Worm (Caenorhabditis elegans) whole organism, L3 larva: Measurements from ENCODE around the gene prmt-5.

Experiments used
- ZK546.5 ChIP-seq: sonication (generic microtip); optimal IDR thresholded peaks from 2 replicates; lab custom pipeline; 2017; ENCODE audit warnings: missing biosample characterization, missing genetic modification characterization
- ama-1 ChIP-seq: fragments of 150-350 bp; optimal IDR thresholded peaks from 2 replicates; lab custom pipeline; 2018
- ceh-28 ChIP-seq: fragments of 150-350 bp; optimal IDR thresholded peaks from 2 replicates; lab custom pipeline; 2014; ENCODE audit warnings: missing biosample characterization, missing genetic modification reagents, missing genetic modification characterization
- ceh-82 ChIP-seq: fragments of 150-350 bp; optimal IDR thresholded peaks from 2 replicates; lab custom pipeline; 2014; ENCODE audit warnings: missing biosample characterization, missing genetic modification characterization
- daf-12 ChIP-seq: fragments of 150-350 bp; optimal IDR thresholded peaks from 2 replicates; lab custom pipeline; 2014; ENCODE audit warnings: missing biosample characterization, missing genetic modification reagents, missing genetic modification characterization
- egl-27 ChIP-seq: sonication (generic microtip); optimal IDR thresholded peaks from 4 replicates; lab custom pipeline; 2017; ENCODE audit warnings: missing biosample characterization, missing genetic modification reagents, missing genetic modification characterization
- egl-5 ChIP-seq: fragments of 150-350 bp; optimal IDR thresholded peaks from 2 replicates; lab custom pipeline; 2017; ENCODE audit warnings: missing biosample characterization, missing genetic modification reagents, missing genetic modification characterization, inconsistent platforms
- elt-1 ChIP-seq: fragments of 150-350 bp; optimal IDR thresholded peaks from 2 replicates; lab custom pipeline; 2014; ENCODE audit warnings: missing biosample characterization, missing genetic modification characterization
- elt-2 ChIP-seq: sonication (generic microtip); optimal IDR thresholded peaks from 2 replicates; lab custom pipeline; 2016; ENCODE audit warnings: missing genetic modification reagents, mild to moderate bottlenecking, missing genetic modification characterization, missing compliant biosample characterization
- fkh-10 ChIP-seq: sonication (generic microtip); optimal IDR thresholded peaks from 2 replicates; lab custom pipeline; 2017; ENCODE audit warnings: missing biosample characterization, missing genetic modification reagents, missing genetic modification characterization
- fkh-2 ChIP-seq: fragments of 150-350 bp; optimal IDR thresholded peaks from 2 replicates; lab custom pipeline; 2014; ENCODE audit warnings: missing biosample characterization, missing genetic modification reagents, missing genetic modification characterization
- fos-1 ChIP-seq: fragments of 150-350 bp; optimal IDR thresholded peaks from 2 replicates; lab custom pipeline; 2014; ENCODE audit warnings: missing biosample characterization, missing genetic modification characterization
- hmg-11 ChIP-seq: sonication (generic microtip); optimal IDR thresholded peaks from 2 replicates; lab custom pipeline; 2016; ENCODE audit warnings: missing genetic modification characterization, missing compliant biosample characterization
- jun-1 ChIP-seq: fragments of 150-350 bp; optimal IDR thresholded peaks from 2 replicates; lab custom pipeline; 2014; ENCODE audit warnings: missing biosample characterization, missing genetic modification reagents, missing genetic modification characterization
- lin-39 ChIP-seq: fragments of 150-350 bp; optimal IDR thresholded peaks from 2 replicates; lab custom pipeline; 2018; ENCODE audit warnings: missing biosample characterization, missing genetic modification reagents, missing genetic modification characterization
- lsy-12 ChIP-seq: sonication (generic microtip); optimal IDR thresholded peaks from 2 replicates; lab custom pipeline; 2016; ENCODE audit warnings: mild to moderate bottlenecking, missing genetic modification characterization, missing compliant biosample characterization
- mdl-1 ChIP-seq: fragments of 150-350 bp; optimal IDR thresholded peaks from 2 replicates; lab custom pipeline; 2014; ENCODE audit warnings: missing biosample characterization, missing genetic modification characterization
- mml-1 ChIP-seq: fragments of 150-350 bp; sonication (generic microtip); optimal IDR thresholded peaks from 3 replicates; lab custom pipeline; 2014; ENCODE audit warnings: missing biosample characterization, missing genetic modification characterization
- nfya-1 ChIP-seq: sonication (generic microtip); optimal IDR thresholded peaks from 2 replicates; lab custom pipeline; 2017; ENCODE audit warnings: missing genetic modification characterization, mild to moderate bottlenecking, missing compliant biosample characterization, antibody characterized with exemption, moderate library complexity; ENCODE audit not compliant: insufficient read depth
- nhr-237 ChIP-seq: fragments of 150-350 bp; optimal IDR thresholded peaks from 2 replicates; lab custom pipeline; 2014; ENCODE audit warnings: missing biosample characterization, missing genetic modification characterization
- nhr-28 ChIP-seq: fragments of 150-350 bp; optimal IDR thresholded peaks from 2 replicates; lab custom pipeline; 2014; ENCODE audit warnings: missing biosample characterization, missing genetic modification characterization
- nhr-67 ChIP-seq: fragments of 150-350 bp; optimal IDR thresholded peaks from 2 replicates; lab custom pipeline; 2014; ENCODE audit warnings: missing biosample characterization, missing genetic modification characterization
- nhr-77 ChIP-seq: fragments of 150-350 bp; optimal IDR thresholded peaks from 2 replicates; lab custom pipeline; 2014; ENCODE audit warnings: missing biosample characterization, missing genetic modification characterization
- pha-4 ChIP-seq: fragments of 150-350 bp; optimal IDR thresholded peaks from 2 replicates; lab custom pipeline; 2014; ENCODE audit warnings: missing biosample characterization, missing genetic modification reagents, missing genetic modification characterization
- pqm-1 ChIP-seq: fragments of 150-350 bp; optimal IDR thresholded peaks from 2 replicates; lab custom pipeline; 2017; ENCODE audit warnings: missing biosample characterization, missing genetic modification characterization, inconsistent platforms
- sea-2 ChIP-seq: fragments of 150-350 bp; sonication (generic microtip); optimal IDR thresholded peaks from 4 replicates; lab custom pipeline; 2014; ENCODE audit warnings: missing biosample characterization, missing genetic modification reagents, missing genetic modification characterization
- skn-1 ChIP-seq: fragments of 150-350 bp; optimal IDR thresholded peaks from 2 replicates; lab custom pipeline; 2014; ENCODE audit warnings: missing biosample characterization, missing genetic modification characterization
- unc-39 ChIP-seq: sonication (generic microtip); optimal IDR thresholded peaks from 4 replicates; lab custom pipeline; 2017; ENCODE audit warnings: missing biosample characterization, missing genetic modification characterization
- ztf-11 ChIP-seq: fragments of 150-350 bp; optimal IDR thresholded peaks from 2 replicates; lab custom pipeline; 2014; ENCODE audit warnings: missing biosample characterization, missing genetic modification characterization

The prmt-5 gene

DNA sequence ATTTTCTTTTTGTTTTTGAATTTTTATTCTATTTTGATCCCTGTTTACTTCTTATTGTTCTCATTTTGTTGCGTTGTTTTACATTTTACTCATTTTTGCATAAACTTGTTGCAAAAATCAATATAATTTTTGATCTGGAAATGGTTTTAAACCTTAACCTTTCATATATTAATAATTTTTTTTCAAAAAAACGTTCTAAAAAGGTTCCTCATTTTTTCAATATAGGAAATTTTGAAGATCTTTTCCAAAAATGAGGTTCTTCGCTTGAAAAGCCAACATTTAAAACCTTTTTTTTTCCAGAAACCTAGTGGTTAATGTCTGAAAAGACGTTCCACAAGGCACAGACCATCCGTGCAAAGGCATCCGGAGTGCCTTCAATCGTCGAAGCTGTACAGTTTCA, 30.0 kb downstream of the prmt-5 start, which contains the start of gene gop-3:
gop-3 (plus strand) TSS at position 301 of the 400 bp plus-strand sequence.
- TF ChIP-seq fkh-2 (tag; lab: Kevin White, UChicago) (no peak), nfya-1 (tag; lab: Kevin White, UChicago) (no peak), unc-39 (tag; lab: Kevin White, UChicago) (no peak), sea-2 (GFP tag; lab: Kevin White, UChicago) (no peak), ZK546.5 (tag; lab: Kevin White, UChicago) (no peak), jun-1 (no peak), nhr-237 (tag; lab: Kevin White, UChicago) (no peak), lin-39 (tag; lab: Kevin White, UChicago) (no peak), ceh-28 (tag; lab: Kevin White, UChicago) (no peak), egl-27 (no peak), skn-1 (no peak), ceh-82 (tag; lab: Kevin White, UChicago) (no peak), mdl-1 (tag; lab: Kevin White, UChicago) (no peak), fkh-10 (GFP tag; lab: Kevin White, UChicago) (no peak), lsy-12 (no peak), ama-1 (lab: Kevin White, UChicago) (no peak), nhr-77 (tag; lab: Kevin White, UChicago) (no peak), elt-1 (tag; lab: Kevin White, UChicago) (no peak), nhr-67 (tag; lab: Kevin White, UChicago) (no peak), hmg-11 (no peak)
- TF ChIP-seq, all 47 proteins: peak for 0

DNA sequence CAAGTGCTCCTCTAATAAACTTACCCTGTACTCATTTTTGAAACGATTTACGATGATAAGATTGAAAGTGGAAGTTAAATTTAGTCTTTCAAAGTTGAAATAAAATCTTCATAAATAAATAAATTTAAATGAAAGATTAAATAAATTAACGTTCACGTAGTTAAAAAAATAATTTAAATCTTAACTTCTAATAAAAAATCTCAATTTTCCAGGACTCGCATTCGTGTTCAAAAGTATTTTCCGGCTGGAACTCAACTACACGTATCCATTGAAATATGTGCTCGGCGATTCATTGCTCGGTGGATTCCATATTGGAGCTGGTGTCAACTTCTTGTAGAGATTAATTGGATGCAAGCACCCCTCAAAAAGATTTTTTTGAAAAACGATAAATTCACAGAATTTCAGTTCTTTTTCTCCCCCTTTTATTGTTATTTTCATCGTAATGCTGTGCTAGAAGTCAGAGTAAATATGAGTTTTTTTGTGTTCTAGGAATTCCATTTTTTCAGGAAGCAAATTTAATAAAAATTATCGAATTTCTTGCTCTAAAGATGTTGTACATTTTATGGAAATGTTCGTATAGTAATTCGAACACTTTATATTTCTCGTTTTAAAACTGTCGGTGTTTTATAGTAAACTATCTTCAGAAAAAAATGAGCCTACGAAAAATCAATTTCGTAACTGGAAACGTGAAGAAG, 33.1 kb downstream of the prmt-5 start, which contains the start of the genes C34E10.9 and hap-1:
C34E10.9 (minus strand) TSS at position 101 of the 695 bp plus-strand sequence.
hap-1 (plus strand) TSS at position 645 of the 695 bp plus-strand sequence.
- TF ChIP-seq fos-1 (tag; lab: Kevin White, UChicago) (no peak), elt-2 (tag; lab: Kevin White, UChicago) (no peak), ztf-11 (tag; lab: Kevin White, UChicago) (no peak)
- TF ChIP-seq, all 47 proteins: peak for 0

DNA sequence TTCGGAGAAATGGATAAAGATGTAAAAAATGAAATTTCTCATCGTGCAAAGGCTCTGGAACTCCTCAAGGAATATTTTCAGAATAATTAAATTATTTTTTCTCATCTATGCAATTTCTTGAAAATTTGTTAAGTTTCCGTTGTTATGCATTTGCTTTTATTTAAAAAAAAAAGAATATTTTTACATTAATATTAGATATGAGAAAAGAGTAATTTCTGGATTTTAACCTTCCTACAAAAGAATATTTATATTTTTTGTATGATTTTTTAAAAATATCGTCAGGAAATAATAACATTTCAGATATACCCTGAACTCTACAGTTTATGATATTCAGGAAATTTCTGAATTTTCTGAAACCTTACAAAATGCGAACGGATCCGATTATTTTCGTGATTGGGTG, 34.5 kb downstream of the prmt-5 start, which contains the start of gene gro-1:
gro-1 (plus strand) TSS at position 301 of the 400 bp plus-strand sequence.
- TF ChIP-seq nhr-28 (tag; lab: Kevin White, UChicago) (no peak), sea-2 (GFP tag; lab: Kevin White, UChicago) (no peak), elt-2 (tag; lab: Kevin White, UChicago) (no peak), egl-5 (no peak), skn-1 (no peak), daf-12 (tag; lab: Kevin White, UChicago) (no peak), elt-1 (tag; lab: Kevin White, UChicago) (no peak), egl-27 (no peak), nhr-237 (tag; lab: Kevin White, UChicago) (no peak), jun-1 (no peak), mml-1 (tag; lab: Kevin White, UChicago) (no peak), ceh-28 (tag; lab: Kevin White, UChicago) (no peak)

DNA sequence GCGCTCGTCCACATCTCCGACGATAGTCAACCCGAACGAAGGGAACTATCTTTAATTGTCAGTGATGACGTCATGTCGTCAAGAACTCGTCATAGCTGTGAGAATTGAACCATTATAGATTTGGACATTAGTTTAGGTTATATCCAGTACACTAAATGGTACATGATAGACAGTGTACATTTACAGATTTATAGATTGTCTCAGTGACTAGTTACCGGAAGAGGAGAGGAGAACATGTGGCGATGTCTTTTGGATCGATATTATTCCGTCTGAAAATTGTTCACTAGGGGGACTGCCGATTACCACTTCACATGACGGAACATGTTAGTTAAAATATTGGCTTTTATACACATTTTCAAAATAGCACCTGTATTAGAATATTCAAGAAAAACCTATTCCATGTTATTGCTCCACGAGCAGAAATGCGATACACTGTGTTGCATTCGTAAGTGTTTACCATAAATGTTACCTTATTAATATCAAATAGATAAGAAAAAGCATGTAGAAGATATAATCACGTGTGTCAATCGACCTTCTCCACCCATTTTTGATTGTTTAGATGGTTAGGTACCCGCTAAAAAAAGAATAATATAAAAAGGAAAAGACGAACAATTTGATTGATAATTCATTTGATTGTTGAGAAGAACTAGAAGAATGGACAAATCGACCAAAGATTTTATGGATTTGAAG, 37.0 kb downstream of the prmt-5 start, which contains the start of gene ZC395.5:
ZC395.5 (plus strand) TSS at position 632 of the 690 bp plus-strand sequence.
- TF ChIP-seq ceh-28 (tag; lab: Kevin White, UChicago) (no peak), pha-4 (tag; lab: Kevin White, UChicago) (peak; percentile 57), elt-2 (tag; lab: Kevin White, UChicago) (peak; percentile 57), pqm-1 (tag; lab: Kevin White, UChicago) (peak; percentile 74), ama-1 (lab: Kevin White, UChicago) (peak; percentile 15)

DNA sequence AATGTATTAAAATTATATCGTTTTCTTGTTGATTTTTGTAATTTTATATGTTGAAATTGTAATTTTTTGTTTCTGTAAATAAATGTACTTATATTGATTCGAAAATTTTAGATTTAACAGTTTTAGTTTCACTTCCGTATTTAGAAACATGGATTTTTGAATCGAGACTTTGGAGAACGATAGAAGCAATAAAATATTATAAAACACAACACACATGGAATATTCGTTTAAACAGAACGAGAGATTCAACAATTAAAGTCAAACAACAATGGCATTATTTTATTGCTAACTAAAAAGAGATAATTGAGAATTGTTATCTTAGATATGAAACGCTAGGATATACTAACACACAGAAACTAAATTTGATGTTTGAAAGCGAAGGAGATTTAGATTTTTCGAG, 38.1 kb downstream of the prmt-5 start:
- TF ChIP-seq jun-1 (peak; percentile 1), pha-4 (tag; lab: Kevin White, UChicago) (peak; percentile 28), egl-27 (no peak)
